Fruit fly (Drosophila melanogaster) whole organism, embryonic: Measurements from ENCODE around the gene CG32846.
A peak's percentile ranks its signal among the peaks of the same experiment; 100 is the strongest.

Experiments used
- CG10147 ChIP-seq: fragments of 200-800 bp; sonication (Bioruptor generic); optimal IDR thresholded peaks from 2 replicates; lab custom pipeline; 2019; ENCODE audit warnings: missing biosample characterization, mild to moderate bottlenecking, missing genetic modification characterization, moderate library complexity
- CG10543 ChIP-seq: fragments of 200-800 bp; sonication (Bioruptor generic); optimal IDR thresholded peaks from 3 replicates; lab custom pipeline; 2017; ENCODE audit warnings: missing biosample characterization, mild to moderate bottlenecking, missing genetic modification characterization, moderate library complexity
- CG10565 ChIP-seq: fragments of 200-800 bp; sonication (Bioruptor generic); optimal IDR thresholded peaks from 3 replicates; lab custom pipeline; 2016; ENCODE audit warnings: missing biosample characterization, mild to moderate bottlenecking, missing genetic modification characterization
- CG1233 ChIP-seq: fragments of 200-800 bp; sonication (Bioruptor generic); optimal IDR thresholded peaks from 4 replicates; lab custom pipeline; 2018; ENCODE audit warnings: missing biosample characterization, mild to moderate bottlenecking, missing genetic modification characterization
- CG12391 ChIP-seq: fragments of 200-800 bp; sonication (Bioruptor generic); optimal IDR thresholded peaks from 3 replicates; lab custom pipeline; 2018; ENCODE audit warnings: missing biosample characterization, mild to moderate bottlenecking, missing genetic modification characterization, moderate library complexity
- CG12769 ChIP-seq: fragments of 200-800 bp; sonication (Bioruptor generic); optimal IDR thresholded peaks from 2 replicates; lab custom pipeline; 2019; ENCODE audit warnings: missing biosample characterization, mild to moderate bottlenecking, missing genetic modification characterization, moderate library complexity
- CG15514 ChIP-seq: fragments of 200-800 bp; sonication (Bioruptor generic); optimal IDR thresholded peaks from 3 replicates; lab custom pipeline; 2017; ENCODE audit warnings: missing biosample characterization, missing genetic modification characterization, mild to moderate bottlenecking, moderate library complexity, missing genetic modification reagents
- CG17568 ChIP-seq: fragments of 200-800 bp; sonication (Bioruptor generic); optimal IDR thresholded peaks from 2 replicates; lab custom pipeline; 2018; ENCODE audit warnings: missing biosample characterization, mild to moderate bottlenecking, missing genetic modification characterization, moderate library complexity
- CG17829 ChIP-seq: fragments of 200-800 bp; optimal IDR thresholded peaks from 2 replicates; lab custom pipeline; 2019; ENCODE audit warnings: missing biosample characterization, mild to moderate bottlenecking, missing genetic modification characterization, moderate library complexity
- CG32772 ChIP-seq: fragments of 200-800 bp; sonication (Bioruptor generic); IDR thresholded peaks from 2 replicates; pipeline ENCODE4 v1.3.6; 2022; ENCODE audit warnings: missing biosample characterization, missing genetic modification characterization
- CG3847 ChIP-seq: fragments of 200-800 bp; sonication (Bioruptor generic); IDR thresholded peaks from 2 replicates; pipeline ENCODE4 v1.3.6; 2022; ENCODE audit warnings: missing biosample characterization, missing genetic modification characterization
- CG6175 ChIP-seq: fragments of 200-800 bp; sonication (Bioruptor generic); IDR thresholded peaks from 3 replicates; pipeline ENCODE4 v1.3.6; 2022; ENCODE audit warnings: missing biosample characterization, missing genetic modification characterization
- CG6254 ChIP-seq: fragments of 200-800 bp; sonication (Bioruptor generic); optimal IDR thresholded peaks from 3 replicates; lab custom pipeline; 2017; ENCODE audit warnings: mild to moderate bottlenecking, missing biosample characterization, missing genetic modification reagents, missing genetic modification characterization
- CG6854 ChIP-seq: fragments of 200-800 bp; sonication (Bioruptor generic); optimal IDR thresholded peaks from 3 replicates; lab custom pipeline; 2017; ENCODE audit warnings: missing biosample characterization, mild to moderate bottlenecking, missing genetic modification characterization
- CG7928 ChIP-seq: fragments of 200-800 bp; sonication (Bioruptor generic); optimal IDR thresholded peaks from 2 replicates; lab custom pipeline; 2017; ENCODE audit warnings: missing biosample characterization, mild to moderate bottlenecking, missing genetic modification characterization
- CG9817 ChIP-seq: fragments of 200-800 bp; sonication (Bioruptor generic); optimal IDR thresholded peaks from 2 replicates; lab custom pipeline; 2018; ENCODE audit warnings: missing biosample characterization, mild to moderate bottlenecking, missing genetic modification characterization, moderate library complexity
- CG9876 ChIP-seq: fragments of 200-800 bp; sonication (Bioruptor generic); optimal IDR thresholded peaks from 2 replicates; lab custom pipeline; 2016; ENCODE audit warnings: missing biosample characterization, missing genetic modification characterization
- CoRest ChIP-seq: fragments of 200-800 bp; sonication (Bioruptor generic); optimal IDR thresholded peaks from 3 replicates; lab custom pipeline; 2018; ENCODE audit warnings: missing biosample characterization, mild to moderate bottlenecking, missing genetic modification characterization, moderate library complexity
- D19B ChIP-seq: fragments of 200-800 bp; sonication (Bioruptor generic); optimal IDR thresholded peaks from 2 replicates; lab custom pipeline; 2017; ENCODE audit warnings: missing biosample characterization, mild to moderate bottlenecking, missing genetic modification characterization
- Dip3 ChIP-seq: fragments of 200-800 bp; sonication (Bioruptor generic); optimal IDR thresholded peaks from 3 replicates; lab custom pipeline; 2016; ENCODE audit warnings: missing biosample characterization, missing genetic modification characterization
- Ets65A ChIP-seq: fragments of 200-800 bp; sonication (Bioruptor generic); peaks from one replicate; lab custom pipeline; 2016; ENCODE audit warnings: missing biosample characterization, missing genetic modification characterization
- Hmx ChIP-seq: fragments of 200-800 bp; sonication (Bioruptor generic); optimal IDR thresholded peaks from 2 replicates; lab custom pipeline; 2016; ENCODE audit warnings: missing biosample characterization, missing genetic modification characterization
- NFAT ChIP-seq: fragments of 200-800 bp; sonication (Bioruptor generic); IDR thresholded peaks from 2 replicates; pipeline ENCODE4 v1.3.6; 2022; ENCODE audit warnings: missing biosample characterization, missing genetic modification characterization
- Ptx1 ChIP-seq: fragments of 200-800 bp; sonication (Bioruptor generic); IDR thresholded peaks from 2 replicates; pipeline ENCODE4 v1.3.6; 2022; ENCODE audit warnings: missing biosample characterization, missing genetic modification characterization
- Rfx ChIP-seq: fragments of 200-800 bp; sonication (Bioruptor generic); IDR thresholded peaks from 2 replicates; pipeline ENCODE4 v1.3.6; 2022; ENCODE audit warnings: missing biosample characterization, missing genetic modification characterization
- Six4 ChIP-seq: fragments of 200-800 bp; sonication (Bioruptor generic); optimal IDR thresholded peaks from 2 replicates; lab custom pipeline; 2016; ENCODE audit warnings: missing biosample characterization, missing genetic modification characterization
- Xbp1 ChIP-seq: fragments of 200-800 bp; sonication (Bioruptor generic); optimal IDR thresholded peaks from 3 replicates; lab custom pipeline; 2016; ENCODE audit warnings: missing biosample characterization, mild to moderate bottlenecking, missing genetic modification characterization
- bab2 ChIP-seq: fragments of 200-800 bp; sonication (Bioruptor generic); optimal IDR thresholded peaks from 2 replicates; lab custom pipeline; 2016; ENCODE audit warnings: missing biosample characterization, missing genetic modification characterization
- cas ChIP-seq: fragments of 200-800 bp; sonication (Bioruptor generic); IDR thresholded peaks from 2 replicates; pipeline ENCODE4 v1.3.6; 2022; ENCODE audit warnings: missing biosample characterization, missing genetic modification characterization
- chinmo ChIP-seq: fragments of 200-800 bp; sonication (Bioruptor generic); IDR thresholded peaks from 4 replicates; pipeline ENCODE4 v1.3.6; 2022; ENCODE audit warnings: missing biosample characterization, missing genetic modification characterization; ENCODE audit not compliant: partially characterized antibody
- ci ChIP-seq: fragments of 200-800 bp; sonication (Bioruptor generic); IDR thresholded peaks from 3 replicates; pipeline ENCODE4 v1.3.6; 2022; ENCODE audit warnings: missing biosample characterization, missing genetic modification characterization
- croc ChIP-seq: fragments of 200-800 bp; sonication (Bioruptor generic); conservative IDR thresholded peaks from 3 replicates; pipeline ENCODE4 v1.3.6; 2022; ENCODE audit warnings: missing biosample characterization, missing genetic modification characterization
- crol ChIP-seq: fragments of 200-800 bp; sonication (Bioruptor generic); IDR thresholded peaks from 2 replicates; pipeline ENCODE4 v1.3.6; 2022; ENCODE audit warnings: missing biosample characterization, missing genetic modification characterization
- cwo ChIP-seq: fragments of 200-800 bp; sonication (Bioruptor generic); optimal IDR thresholded peaks from 3 replicates; lab custom pipeline; 2017; ENCODE audit warnings: missing biosample characterization, missing genetic modification characterization, mild to moderate bottlenecking, moderate library complexity, missing genetic modification reagents
- fd64A ChIP-seq: fragments of 200-800 bp; sonication (Bioruptor generic); optimal IDR thresholded peaks from 3 replicates; lab custom pipeline; 2018; ENCODE audit warnings: missing biosample characterization, mild to moderate bottlenecking, missing genetic modification characterization
- knrl ChIP-seq: fragments of 200-800 bp; sonication (Bioruptor generic); IDR thresholded peaks from 3 replicates; pipeline ENCODE4 v1.3.6; 2022; ENCODE audit warnings: missing biosample characterization, missing genetic modification characterization; ENCODE audit not compliant: partially characterized antibody
- nmo ChIP-seq: fragments of 200-800 bp; sonication (Bioruptor generic); optimal IDR thresholded peaks from 2 replicates; lab custom pipeline; 2018; ENCODE audit warnings: missing biosample characterization, mild to moderate bottlenecking, missing genetic modification characterization, moderate library complexity
- nom ChIP-seq: fragments of 200-800 bp; sonication (Bioruptor generic); optimal IDR thresholded peaks from 2 replicates; lab custom pipeline; 2017; ENCODE audit warnings: missing biosample characterization, missing genetic modification characterization, mild to moderate bottlenecking, moderate library complexity, missing genetic modification reagents
- pan ChIP-seq, 4 experiments: fragments of >200 bp in 3 of 4; fragments of 200-800 bp in 1 of 4; sonication (Bioruptor generic) in 1 of 4; optimal IDR thresholded peaks in 3 of 4; IDR thresholded peaks in 1 of 4; 2 replicates each; pipeline versions ENCODE4 v1.3.6 to Lab custom; 2017 to 2022; ENCODE audit warnings: missing biosample characterization in 2 of 4, missing genetic modification characterization in 2 of 4, mixed read lengths in 1 of 4
- scrt ChIP-seq: fragments of 200-800 bp; sonication (Bioruptor generic); optimal IDR thresholded peaks from 2 replicates; lab custom pipeline; 2018; ENCODE audit warnings: missing biosample characterization, mild to moderate bottlenecking, missing genetic modification characterization, moderate library complexity
- sd ChIP-seq: fragments of 200-800 bp; sonication (Bioruptor generic); optimal IDR thresholded peaks from 3 replicates; lab custom pipeline; 2018; ENCODE audit warnings: missing biosample characterization, mild to moderate bottlenecking, missing genetic modification characterization, moderate library complexity
- so ChIP-seq: fragments of 200-800 bp; sonication (Bioruptor generic); IDR thresholded peaks from 3 replicates; pipeline ENCODE4 v1.3.6; 2022; ENCODE audit warnings: missing biosample characterization, missing genetic modification characterization
- sr ChIP-seq: fragments of 200-800 bp; sonication (Bioruptor generic); IDR thresholded peaks from 3 replicates; pipeline ENCODE4 v1.3.6; 2022; ENCODE audit warnings: missing biosample characterization, missing genetic modification characterization
- stc ChIP-seq: fragments of 200-800 bp; sonication (Bioruptor generic); IDR thresholded peaks from 2 replicates; pipeline ENCODE4 v1.3.6; 2022; ENCODE audit warnings: missing biosample characterization, missing genetic modification characterization
- trem ChIP-seq: fragments of 200-800 bp; optimal IDR thresholded peaks from 3 replicates; lab custom pipeline; 2019; ENCODE audit warnings: missing biosample characterization, mild to moderate bottlenecking, missing genetic modification characterization, moderate library complexity
- z ChIP-seq: fragments of 200-800 bp; sonication (Bioruptor generic); IDR thresholded peaks from 3 replicates; pipeline ENCODE4 v1.3.6; 2022; ENCODE audit warnings: missing biosample characterization, missing genetic modification characterization

The CG32846 gene

dm6 chr3L:2913291-2913690 is 38.1 kb downstream of the CG32846 start (continued):
- TF ChIP-seq CG12769 (tag; lab: Kevin White, UChicago) = peak; percentile 32
- TF ChIP-seq CG10147 = peak; percentile 47
- TF ChIP-seq cwo (GFP tag; lab: Kevin White, UChicago) = peak; percentile 48
- TF ChIP-seq nmo (GFP tag; lab: Kevin White, UChicago) = peak; percentile 11
- peak; percentile 44 for TF ChIP-seq CG15514 (GFP tag; lab: Kevin White, UChicago)

dm6 chr3L:2909523-2910042 is 41.8 kb downstream of the CG32846 start:
- peak; percentile 22 for TF ChIP-seq CG10543 (GFP tag; lab: Kevin White, UChicago)
- no peak for TF ChIP-seq croc (GFP tag; lab: Robert Waterston, UW)
- TF ChIP-seq Dip3 (GFP tag; lab: Kevin White, UChicago) = no peak
- no peak for TF ChIP-seq CG10565 (GFP tag; lab: Kevin White, UChicago)
- TF ChIP-seq CG32772 (GFP tag; lab: Robert Waterston, UW) = no peak
- TF ChIP-seq CoRest (tag; lab: Kevin White, UChicago) = no peak
- TF ChIP-seq CG9876 (GFP tag; lab: Kevin White, UChicago) = no peak
- TF ChIP-seq fd64A (GFP tag; lab: Kevin White, UChicago) = no peak
- no peak for TF ChIP-seq knrl (GFP tag; lab: Robert Waterston, UW)
- no peak for TF ChIP-seq CG6854 (GFP tag; lab: Kevin White, UChicago)
- no peak for TF ChIP-seq Ets65A
- TF ChIP-seq CG17829 = no peak
- no peak for TF ChIP-seq pan (optimal IDR thresholded peaks at IDR 0.05; lab: Kevin White, UChicago)
- no peak for TF ChIP-seq pan (GFP tag; optimal IDR thresholded peaks at IDR 0.05 in 1 of 2, IDR thresholded peaks at IDR 0.05 in 1 of 2)
- no peak for TF ChIP-seq Six4 (GFP tag; lab: Kevin White, UChicago)
- TF ChIP-seq NFAT (GFP tag; lab: Robert Waterston, UW) = 0 out of 2 replicates have a peak, but pooled peaks have one; percentile 8
- TF ChIP-seq CG7928 = no peak
- TF ChIP-seq sr = peak; percentile 99
- no peak for TF ChIP-seq Ptx1
- TF ChIP-seq cas (GFP tag; lab: Robert Waterston, UW) = no peak
- no peak for TF ChIP-seq bab2 (GFP tag; lab: Kevin White, UChicago)
- no peak for TF ChIP-seq Xbp1 (GFP tag; lab: Kevin White, UChicago)
- TF ChIP-seq CG6175 = peak; percentile 63; the same call in 1 of the 3 replicates
- no peak for TF ChIP-seq CG12391 (tag; lab: Kevin White, UChicago)
- TF ChIP-seq CG12769 (tag; lab: Kevin White, UChicago) = peak; percentile 1
- TF ChIP-seq stc (GFP tag; lab: Robert Waterston, UW) = no peak
- TF ChIP-seq crol (GFP tag; lab: Robert Waterston, UW) = 0 out of 2 replicates have a peak, but pooled peaks have one; percentile 60
- TF ChIP-seq scrt (GFP tag; lab: Kevin White, UChicago) = no peak
- no peak for TF ChIP-seq CG9817 (tag; lab: Kevin White, UChicago)
- TF ChIP-seq z = 0 out of 3 replicates have a peak, but pooled peaks have one; percentile 14
- 0 out of 4 replicates have a peak, but pooled peaks have one; percentile 54 for TF ChIP-seq chinmo (GFP tag; lab: Robert Waterston, UW)
- TF ChIP-seq Hmx = no peak
- TF ChIP-seq D19B = no peak
- no peak for TF ChIP-seq CG6254 (GFP tag; lab: Kevin White, UChicago)
- TF ChIP-seq sd (tag; lab: Kevin White, UChicago) = peak; percentile 60
- TF ChIP-seq trem (tag; lab: Kevin White, UChicago) = no peak
- TF ChIP-seq ci = no peak
- TF ChIP-seq CG17568 = no peak
- TF ChIP-seq CG3847 (GFP tag; lab: Robert Waterston, UW) = no peak
- TF ChIP-seq Rfx (GFP tag; lab: Robert Waterston, UW) = no peak
- no peak for TF ChIP-seq CG1233 (GFP tag; lab: Kevin White, UChicago)
- peak; percentile 21; the same call in 1 of the 3 replicates for TF ChIP-seq so (GFP tag; lab: Robert Waterston, UW)
- no peak for TF ChIP-seq nom (GFP tag; lab: Kevin White, UChicago)
